Worm (Caenorhabditis elegans): Measurements from ENCODE around the gene T27E4.7.

Gene T27E4.7

ce11 chrV:9041030-9041429 lies 35.1 kb downstream of the T27E4.7 start, which contains the start of gene cyp-33B1:
Gene cyp-33B1 (plus strand): TSS chrV:9041330.
- TF ChIP-seq tbx-11 (GFP tag; IDR thresholded peaks at IDR 0.05) = no peak

ce11 chrV:9035685-9036084 lies 40.4 kb downstream of the T27E4.7 start, which contains the start of gene srsx-34:
Gene srsx-34 (plus strand): TSS chrV:9035985.
- TF ChIP-seq ets-7 (tag; optimal IDR thresholded peaks at IDR 0.05) (no peak), sea-1 (GFP tag; conservative IDR thresholded peaks at IDR 0.05) (no peak), B0310.2 (tag; optimal IDR thresholded peaks at IDR 0.05) (no peak), hnd-1 (tag; optimal IDR thresholded peaks at IDR 0.05) (no peak), F13C5.2 (tag; optimal IDR thresholded peaks at IDR 0.05) (no peak), tra-4 (tag; optimal IDR thresholded peaks at IDR 0.05) (no peak), tbx-11 (GFP tag; IDR thresholded peaks at IDR 0.05) (no peak), aly-1 (tag; optimal IDR thresholded peaks at IDR 0.05) (no peak), ceh-36 (tag; optimal IDR thresholded peaks at IDR 0.05) (no peak), hmg-4 (GFP tag; optimal IDR thresholded peaks at IDR 0.05) (no peak), flt-1 (GFP tag; IDR thresholded peaks at IDR 0.05) (no peak), ceh-13 (GFP tag; optimal IDR thresholded peaks at IDR 0.05) (no peak), tbx-37 (GFP tag; conservative IDR thresholded peaks at IDR 0.05) (no peak), pes-1 (GFP tag; IDR thresholded peaks at IDR 0.05) (no peak), scrt-1 (GFP tag; IDR thresholded peaks at IDR 0.05) (no peak), ama-1 (optimal IDR thresholded peaks at IDR 0.05) (no peak)

- TF ChIP-seq ceh-13 (GFP tag; optimal IDR thresholded peaks at IDR 0.05) (no peak), flt-1 (GFP tag; IDR thresholded peaks at IDR 0.05) (no peak), scrt-1 (GFP tag; IDR thresholded peaks at IDR 0.05) (no peak)
Observed at ce11 chrV:9033267-9033666, 42.9 kb downstream of the T27E4.7 start, which contains the start of gene C25E10.4. Gene C25E10.4 (plus strand): TSS chrV:9033567.

ce11 chrV:9030248-9030647 lies 45.9 kb downstream of the T27E4.7 start, which contains the start of gene C25E10.5:
Gene C25E10.5 (plus strand): TSS chrV:9030548.
- TF ChIP-seq F13C5.2 (tag; optimal IDR thresholded peaks at IDR 0.05) (no peak), tra-4 (tag; optimal IDR thresholded peaks at IDR 0.05) (no peak), pes-1 (GFP tag; IDR thresholded peaks at IDR 0.05) (no peak), sea-1 (GFP tag; conservative IDR thresholded peaks at IDR 0.05) (no peak), ama-1 (optimal IDR thresholded peaks at IDR 0.05) (no peak), hmg-4 (GFP tag; optimal IDR thresholded peaks at IDR 0.05) (no peak), scrt-1 (GFP tag; IDR thresholded peaks at IDR 0.05) (no peak), tbx-37 (GFP tag; conservative IDR thresholded peaks at IDR 0.05) (no peak), ets-7 (tag; optimal IDR thresholded peaks at IDR 0.05) (no peak), hnd-1 (tag; optimal IDR thresholded peaks at IDR 0.05) (no peak), ceh-13 (GFP tag; optimal IDR thresholded peaks at IDR 0.05) (no peak), aly-1 (tag; optimal IDR thresholded peaks at IDR 0.05) (no peak), tbx-11 (GFP tag; IDR thresholded peaks at IDR 0.05) (no peak)
